Fruit fly (Drosophila melanogaster): ENCODE measurements around the gene CG3808.

- TF ChIP-seq psq (optimal IDR thresholded peaks at IDR 0.05) (no peak), ttk (optimal IDR thresholded peaks at IDR 0.05) (no peak)
Measured at dm6 chr3L:19035163-19035900, 34.9 kb upstream of the CG3808 start.

All from Kc167 (cell line).